Fruit fly (Drosophila melanogaster) whole organism, embryonic: ENCODE data around the gene CG14982.

Experiments
- Awh ChIP-seq: fragments of 200-800 bp; sonication (Bioruptor generic); IDR thresholded peaks from 2 replicates; pipeline ENCODE4, ENCODE4 v1.3.6; 2022; ENCODE audit warnings: missing biosample characterization, missing genetic modification characterization
- CG10462 ChIP-seq: fragments of 200-800 bp; sonication (Bioruptor generic); optimal IDR thresholded peaks from 2 replicates; lab custom pipeline; 2016; ENCODE audit warnings: missing biosample characterization, missing genetic modification characterization
- CG11696 ChIP-seq: fragments of 200-800 bp; sonication (Bioruptor generic); IDR thresholded peaks from 2 replicates; pipeline ENCODE4 v1.3.6; 2022; ENCODE audit warnings: missing biosample characterization, missing genetic modification characterization
- CG13123 ChIP-seq: fragments of 200-800 bp; sonication (Bioruptor generic); optimal IDR thresholded peaks from 2 replicates; lab custom pipeline; 2016; ENCODE audit warnings: missing biosample characterization, missing genetic modification characterization
- CG13287 ChIP-seq: fragments of 200-800 bp; sonication (Bioruptor generic); IDR thresholded peaks from 2 replicates; pipeline ENCODE4 v1.3.6; 2022; ENCODE audit warnings: missing biosample characterization, missing genetic modification characterization; ENCODE audit not compliant: partially characterized antibody
- CG15696 ChIP-seq: fragments of 200-800 bp; sonication (Bioruptor generic); optimal IDR thresholded peaks from 2 replicates; lab custom pipeline; 2019; ENCODE audit warnings: missing biosample characterization, mild to moderate bottlenecking, missing genetic modification characterization, moderate library complexity
- CG17359 ChIP-seq: fragments of 200-800 bp; sonication (Bioruptor generic); optimal IDR thresholded peaks from 3 replicates; lab custom pipeline; 2018; ENCODE audit warnings: missing biosample characterization, mild to moderate bottlenecking, missing genetic modification characterization, moderate library complexity
- CG2202 ChIP-seq: fragments of 200-800 bp; sonication (Bioruptor generic); optimal IDR thresholded peaks from 2 replicates; lab custom pipeline; 2018; ENCODE audit warnings: missing biosample characterization, mild to moderate bottlenecking, missing genetic modification characterization
- CG34376 ChIP-seq: fragments of 200-800 bp; sonication (Bioruptor generic); optimal IDR thresholded peaks from 2 replicates; lab custom pipeline; 2018; ENCODE audit warnings: missing biosample characterization, mild to moderate bottlenecking, missing genetic modification characterization
- CG7357 ChIP-seq: fragments of 200-800 bp; sonication (Bioruptor generic); IDR thresholded peaks from 3 replicates; pipeline ENCODE4 v1.3.6; 2022; ENCODE audit warnings: missing biosample characterization, missing genetic modification characterization
- CG8290 ChIP-seq, 3 experiments: fragments of 200-800 bp; sonication (Bioruptor generic); optimal IDR thresholded peaks; 2 replicates each; lab custom pipeline; 2016 to 2019; ENCODE audit warnings: missing biosample characterization in 3 of 3, missing genetic modification characterization in 3 of 3, mild to moderate bottlenecking in 2 of 3, moderate library complexity in 1 of 3
- D19A ChIP-seq: fragments of 200-800 bp; optimal IDR thresholded peaks from 3 replicates; lab custom pipeline; 2019; ENCODE audit warnings: missing biosample characterization, mild to moderate bottlenecking, missing genetic modification characterization, moderate library complexity
- Dip2 ChIP-seq: fragments of 200-800 bp; sonication (Bioruptor generic); IDR thresholded peaks from 2 replicates; pipeline ENCODE4 v1.3.6; 2022; ENCODE audit warnings: missing biosample characterization, missing genetic modification characterization
- Dip3 ChIP-seq: fragments of 200-800 bp; sonication (Bioruptor generic); optimal IDR thresholded peaks from 3 replicates; lab custom pipeline; 2016; ENCODE audit warnings: missing biosample characterization, missing genetic modification characterization
- Fer3 ChIP-seq: fragments of 200-800 bp; sonication (Bioruptor generic); optimal IDR thresholded peaks from 2 replicates; lab custom pipeline; 2018; ENCODE audit warnings: missing biosample characterization, mild to moderate bottlenecking, missing genetic modification characterization, moderate library complexity
- H15 ChIP-seq: fragments of 200-800 bp; sonication (Bioruptor generic); IDR thresholded peaks from 3 replicates; pipeline ENCODE4 v1.3.6; 2022; ENCODE audit warnings: missing biosample characterization, missing genetic modification characterization
- Hey ChIP-seq: fragments of 200-800 bp; sonication (Bioruptor generic); optimal IDR thresholded peaks from 3 replicates; lab custom pipeline; 2018; ENCODE audit warnings: missing biosample characterization, mild to moderate bottlenecking, missing genetic modification characterization
- Meics ChIP-seq: fragments of 200-800 bp; sonication (Bioruptor generic); optimal IDR thresholded peaks from 2 replicates; lab custom pipeline; 2017; ENCODE audit warnings: missing biosample characterization, mild to moderate bottlenecking, missing genetic modification characterization
- Nf-YB ChIP-seq: fragments of 200-800 bp; sonication (Bioruptor generic); optimal IDR thresholded peaks from 3 replicates; lab custom pipeline; 2019; ENCODE audit warnings: missing biosample characterization, mild to moderate bottlenecking, missing genetic modification characterization, moderate library complexity
- Oli ChIP-seq: fragments of 200-800 bp; sonication (Bioruptor generic); optimal IDR thresholded peaks from 2 replicates; lab custom pipeline; 2018; ENCODE audit warnings: missing biosample characterization, mild to moderate bottlenecking, missing genetic modification characterization, moderate library complexity
- Opbp ChIP-seq: fragments of 200-800 bp; sonication (Bioruptor generic); IDR thresholded peaks from 3 replicates; pipeline ENCODE4 v1.3.6; 2022; ENCODE audit warnings: missing biosample characterization, missing genetic modification characterization; ENCODE audit not compliant: partially characterized antibody
- Rfx ChIP-seq: fragments of 200-800 bp; sonication (Bioruptor generic); IDR thresholded peaks from 2 replicates; pipeline ENCODE4 v1.3.6; 2022; ENCODE audit warnings: missing biosample characterization, missing genetic modification characterization
- Scr ChIP-seq: fragments of 200-800 bp; sonication (Bioruptor generic); IDR thresholded peaks from 2 replicates; pipeline ENCODE4 v1.3.6; 2022; ENCODE audit warnings: missing biosample characterization, missing genetic modification characterization; ENCODE audit not compliant: partially characterized antibody
- Ssrp ChIP-seq: fragments of 200-800 bp; sonication (Bioruptor generic); optimal IDR thresholded peaks from 2 replicates; lab custom pipeline; 2018; ENCODE audit warnings: missing biosample characterization, mild to moderate bottlenecking, missing genetic modification characterization, moderate library complexity
- Stat92E ChIP-seq, 3 experiments: fragments of >200 bp in 2 of 3; fragments of 200-800 bp in 1 of 3; sonication (Bioruptor generic) in 1 of 3; optimal IDR thresholded peaks; 2 replicates each; lab custom pipeline; 2017 to 2019; ENCODE audit warnings: missing biosample characterization in 3 of 3, missing genetic modification characterization in 3 of 3, mild to moderate bottlenecking in 1 of 3, moderate library complexity in 1 of 3
- bab2 ChIP-seq: fragments of 200-800 bp; sonication (Bioruptor generic); optimal IDR thresholded peaks from 2 replicates; lab custom pipeline; 2016; ENCODE audit warnings: missing biosample characterization, missing genetic modification characterization
- chinmo ChIP-seq: fragments of 200-800 bp; sonication (Bioruptor generic); IDR thresholded peaks from 4 replicates; pipeline ENCODE4 v1.3.6; 2022; ENCODE audit warnings: missing biosample characterization, missing genetic modification characterization; ENCODE audit not compliant: partially characterized antibody
- chm ChIP-seq: fragments of 200-800 bp; sonication (Bioruptor generic); IDR thresholded peaks from 2 replicates; pipeline ENCODE4 v1.3.6; 2022; ENCODE audit warnings: missing biosample characterization, missing genetic modification characterization
- crc ChIP-seq: fragments of 200-800 bp; sonication (Bioruptor generic); optimal IDR thresholded peaks from 2 replicates; lab custom pipeline; 2016; ENCODE audit warnings: missing biosample characterization, missing genetic modification characterization
- dan ChIP-seq: fragments of 200-800 bp; sonication (Bioruptor generic); IDR thresholded peaks from 2 replicates; pipeline ENCODE4 v1.3.6; 2022; ENCODE audit warnings: missing biosample characterization, missing genetic modification characterization
- danr ChIP-seq: fragments of 200-800 bp; sonication (Bioruptor generic); IDR thresholded peaks from 2 replicates; pipeline ENCODE4 v1.3.6; 2022; ENCODE audit warnings: missing biosample characterization, missing genetic modification characterization
- en ChIP-seq: fragments of 200-800 bp; sonication (Bioruptor generic); optimal IDR thresholded peaks from 2 replicates; lab custom pipeline; 2016; ENCODE audit warnings: missing biosample characterization, missing genetic modification characterization
- fd64A ChIP-seq: fragments of 200-800 bp; sonication (Bioruptor generic); optimal IDR thresholded peaks from 3 replicates; lab custom pipeline; 2018; ENCODE audit warnings: missing biosample characterization, mild to moderate bottlenecking, missing genetic modification characterization
- her ChIP-seq: fragments of 200-800 bp; sonication (Bioruptor generic); optimal IDR thresholded peaks from 2 replicates; lab custom pipeline; 2016; ENCODE audit warnings: missing biosample characterization, missing genetic modification characterization
- jing ChIP-seq: fragments of 200-800 bp; sonication (Bioruptor generic); optimal IDR thresholded peaks from 2 replicates; lab custom pipeline; 2018; ENCODE audit warnings: missing biosample characterization, mild to moderate bottlenecking, missing genetic modification characterization
- kay ChIP-seq: fragments of 200-800 bp; sonication (Bioruptor generic); optimal IDR thresholded peaks from 2 replicates; lab custom pipeline; 2016; ENCODE audit warnings: missing biosample characterization, missing genetic modification characterization
- lola ChIP-seq, 3 experiments: fragments of >200 bp in 2 of 3; fragments of 200-800 bp in 1 of 3; sonication (Bioruptor generic) in 1 of 3; optimal IDR thresholded peaks; 2 replicates each; lab custom pipeline; 2017 to 2019; ENCODE audit warnings: missing biosample characterization in 3 of 3, missing genetic modification characterization in 3 of 3, mild to moderate bottlenecking in 1 of 3, moderate library complexity in 1 of 3
- nom ChIP-seq: fragments of 200-800 bp; sonication (Bioruptor generic); optimal IDR thresholded peaks from 2 replicates; lab custom pipeline; 2017; ENCODE audit warnings: missing biosample characterization, missing genetic modification characterization, mild to moderate bottlenecking, moderate library complexity, missing genetic modification reagents
- odd ChIP-seq: fragments of 200-800 bp; sonication (Bioruptor generic); optimal IDR thresholded peaks from 2 replicates; lab custom pipeline; 2017; ENCODE audit warnings: missing biosample characterization, mild to moderate bottlenecking, missing genetic modification characterization
- phol ChIP-seq: fragments of 200-800 bp; sonication (Bioruptor generic); optimal IDR thresholded peaks from 3 replicates; lab custom pipeline; 2018; ENCODE audit warnings: missing biosample characterization, mild to moderate bottlenecking, missing genetic modification characterization, moderate library complexity
- shn ChIP-seq: fragments of 200-800 bp; sonication (Bioruptor generic); optimal IDR thresholded peaks from 3 replicates; lab custom pipeline; 2016; ENCODE audit warnings: missing biosample characterization, missing genetic modification characterization
- stwl ChIP-seq: fragments of 200-800 bp; sonication (Bioruptor generic); optimal IDR thresholded peaks from 3 replicates; lab custom pipeline; 2018; ENCODE audit warnings: missing biosample characterization, mild to moderate bottlenecking, missing genetic modification characterization, moderate library complexity
- tap ChIP-seq: fragments of 200-800 bp; optimal IDR thresholded peaks from 3 replicates; lab custom pipeline; 2019; ENCODE audit warnings: missing biosample characterization, mild to moderate bottlenecking, missing genetic modification characterization, moderate library complexity
- tna ChIP-seq: fragments of 200-800 bp; sonication (Bioruptor generic); IDR thresholded peaks from 2 replicates; pipeline ENCODE4 v1.3.6; 2022; ENCODE audit warnings: missing biosample characterization, missing genetic modification characterization; ENCODE audit not compliant: partially characterized antibody
- trh ChIP-seq: fragments of 200-800 bp; sonication (Bioruptor generic); optimal IDR thresholded peaks from 2 replicates; lab custom pipeline; 2016; ENCODE audit warnings: missing biosample characterization, missing genetic modification characterization
- vfl ChIP-seq: fragments of 200-800 bp; sonication (Bioruptor generic); optimal IDR thresholded peaks from 2 replicates; lab custom pipeline; 2016; ENCODE audit warnings: missing biosample characterization, missing genetic modification characterization
- vvl ChIP-seq: fragments of 200-800 bp; sonication (Bioruptor generic); IDR thresholded peaks from 2 replicates; pipeline ENCODE4 v1.3.6; 2022; ENCODE audit warnings: missing biosample characterization, missing genetic modification characterization

CG14982 gene

dm6 chr3L:3908838-3909810 is 33.4 kb upstream of the CG14982 start:
- TF ChIP-seq chinmo (GFP tag; lab: Robert Waterston, UW) (peak; percentile 72; the same call in 2 of the 4 replicates), kay (GFP tag; lab: Kevin White, UChicago) (no peak), lola (GFP tag; optimal IDR thresholded peaks at IDR 0.05; lab: Kevin White, UChicago) (no peak), trh (no peak), Fer3 (tag; lab: Kevin White, UChicago) (no peak), bab2 (GFP tag; lab: Kevin White, UChicago) (no peak), CG17359 (tag; lab: Kevin White, UChicago) (no peak), Stat92E (GFP tag; optimal IDR thresholded peaks at IDR 0.05; lab: Kevin White, UChicago) (no peak), fd64A (GFP tag; lab: Kevin White, UChicago) (no peak), CG10462 (GFP tag; lab: Kevin White, UChicago) (no peak), tna (peak; percentile 40; the same call in 1 of the 2 replicates), CG8290 (GFP tag; optimal IDR thresholded peaks at IDR 0.05; lab: Kevin White, UChicago) (no peak), CG8290 (tag; optimal IDR thresholded peaks at IDR 0.05; lab: Kevin White, UChicago) (no peak), odd (GFP tag; lab: Kevin White, UChicago) (no peak), phol (tag; lab: Kevin White, UChicago) (peak; percentile 20), her (peak; percentile 99), Awh (GFP tag; lab: Robert Waterston, UW) (no peak), Opbp (GFP tag; lab: Robert Waterston, UW) (peak; percentile 76), CG2202 (tag; lab: Kevin White, UChicago) (no peak), Hey (tag; lab: Kevin White, UChicago) (no peak), CG34376 (GFP tag; lab: Kevin White, UChicago) (no peak), H15 (GFP tag; lab: Robert Waterston, UW) (no peak), Meics (no peak), Dip3 (GFP tag; lab: Kevin White, UChicago) (no peak), Scr (peak; percentile 55), CG15696 (tag; lab: Kevin White, UChicago) (no peak), shn (no peak), dan (no peak), vfl (GFP tag; lab: Kevin White, UChicago) (no peak), tap (no peak), crc (no peak), nom (GFP tag; lab: Kevin White, UChicago) (no peak), D19A (tag; lab: Kevin White, UChicago) (no peak), Dip2 (GFP tag; lab: Robert Waterston, UW) (no peak), Rfx (GFP tag; lab: Robert Waterston, UW) (0 out of 2 replicates have a peak, but pooled peaks have one; percentile 6), danr (GFP tag; lab: Robert Waterston, UW) (no peak), Ssrp (tag; lab: Kevin White, UChicago) (no peak), Nf-YB (GFP tag; lab: Kevin White, UChicago) (no peak), stwl (tag; lab: Kevin White, UChicago) (peak; percentile 72), Oli (tag; lab: Kevin White, UChicago) (no peak), vvl (GFP tag; lab: Robert Waterston, UW) (no peak), CG13123 (GFP tag; lab: Kevin White, UChicago) (no peak), chm (GFP tag; lab: Robert Waterston, UW) (no peak), jing (no peak), en (GFP tag; lab: Kevin White, UChicago) (no peak), CG13287 (GFP tag; lab: Robert Waterston, UW) (peak; percentile 74), CG7357 (GFP tag; lab: Robert Waterston, UW) (no peak), CG11696 (GFP tag; lab: Robert Waterston, UW) (no peak)
